Worm (Caenorhabditis elegans): ENCODE data around the gene srh-204.

DNA sequence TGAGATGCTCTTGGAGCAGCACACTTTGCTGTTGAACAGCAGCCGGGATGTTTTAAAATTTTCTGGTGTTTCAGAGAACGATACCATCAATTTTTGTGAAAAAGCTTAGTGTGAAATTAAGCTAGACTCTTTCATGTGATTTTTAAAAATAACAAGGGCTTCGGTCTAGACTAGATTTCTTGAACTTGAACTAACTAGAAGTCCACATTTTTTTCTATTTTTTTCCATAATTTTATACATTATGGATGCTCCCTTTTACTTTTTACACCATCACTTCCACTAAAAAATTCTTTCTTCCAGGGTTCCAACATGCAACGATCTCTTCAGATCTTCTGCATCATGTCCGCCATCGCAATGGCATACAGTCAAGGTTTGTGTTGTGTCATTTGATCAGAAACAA, 4.1 kb downstream of the srh-204 start, which contains the start of gene nlp-13:
- TF ChIP-seq lin-15B (tag; optimal IDR thresholded peaks at IDR 0.05) (no peak), mdl-1 (tag; optimal IDR thresholded peaks at IDR 0.05) (no peak), sea-2 (GFP tag; optimal IDR thresholded peaks at IDR 0.05) (no peak), nhr-11 (tag; optimal IDR thresholded peaks at IDR 0.05) (no peak), ama-1 (optimal IDR thresholded peaks at IDR 0.05) (no peak), skn-1 (tag; optimal IDR thresholded peaks at IDR 0.05) (no peak), nhr-77 (tag; optimal IDR thresholded peaks at IDR 0.05) (no peak)

Measured in whole organism, L3 larva.